Fruit fly (Drosophila melanogaster) whole organism, wandering third instar larva: ENCODE results near the gene fon.

Source experiments
- Abd-B ChIP-seq: fragments of >200 bp; optimal IDR thresholded peaks from 2 replicates; lab custom pipeline; 2017; ENCODE audit warnings: missing biosample characterization, missing genetic modification characterization
- CG32264 ChIP-seq: fragments of 200-800 bp; sonication (Bioruptor generic); optimal IDR thresholded peaks from 2 replicates; lab custom pipeline; 2016; ENCODE audit warnings: missing biosample characterization, missing genetic modification characterization
- CG9705 ChIP-seq: fragments of 200-800 bp; sonication (Bioruptor generic); optimal IDR thresholded peaks from 2 replicates; lab custom pipeline; 2018; ENCODE audit warnings: missing biosample characterization, mild to moderate bottlenecking, missing genetic modification characterization
- CrebA ChIP-seq: fragments of 200-800 bp; sonication (Bioruptor generic); optimal IDR thresholded peaks from 2 replicates; lab custom pipeline; 2016; ENCODE audit warnings: missing biosample characterization, mild to moderate bottlenecking, missing genetic modification characterization, borderline replicate concordance
- Dfd ChIP-seq: fragments of >200 bp; optimal IDR thresholded peaks from 2 replicates; lab custom pipeline; 2017; ENCODE audit warnings: missing biosample characterization, missing genetic modification characterization
- GATAd ChIP-seq: sonication (Bioruptor generic); optimal IDR thresholded peaks from 2 replicates; lab custom pipeline; 2016; ENCODE audit warnings: missing biosample characterization, missing genetic modification characterization
- HLH106 ChIP-seq: fragments of 200-800 bp; optimal IDR thresholded peaks from 3 replicates; lab custom pipeline; 2019; ENCODE audit warnings: missing biosample characterization, mild to moderate bottlenecking, missing genetic modification characterization, moderate library complexity
- Hr78 ChIP-seq: fragments of >200 bp; optimal IDR thresholded peaks from 2 replicates; lab custom pipeline; 2017; ENCODE audit warnings: missing biosample characterization, missing genetic modification characterization
- Hr83 ChIP-seq: fragments of 200-300 bp; sonication (Bioruptor generic); optimal IDR thresholded peaks from 2 replicates; lab custom pipeline; 2016; ENCODE audit warnings: missing biosample characterization, mild to moderate bottlenecking, missing genetic modification characterization, moderate library complexity; ENCODE audit not compliant: poor library complexity, severe bottlenecking
- Jra ChIP-seq: sonication (Bioruptor generic); optimal IDR thresholded peaks from 2 replicates; lab custom pipeline; 2016; ENCODE audit warnings: missing biosample characterization, missing genetic modification characterization
- Mio ChIP-seq: sonication (Bioruptor generic); optimal IDR thresholded peaks from 2 replicates; lab custom pipeline; 2016; ENCODE audit warnings: missing biosample characterization, missing genetic modification characterization
- Myc ChIP-seq: fragments of >200 bp; optimal IDR thresholded peaks from 2 replicates; lab custom pipeline; 2017
- N ChIP-seq: fragments of >200 bp; optimal IDR thresholded peaks from 2 replicates; lab custom pipeline; 2018; ENCODE audit warnings: missing biosample characterization, missing external identifiers, missing genetic modification characterization
- OdsH ChIP-seq: fragments of 200-800 bp; sonication (Bioruptor generic); optimal IDR thresholded peaks from 2 replicates; lab custom pipeline; 2016; ENCODE audit warnings: missing biosample characterization, mild to moderate bottlenecking, missing genetic modification characterization
- Rel ChIP-seq, 2 experiments: fragments of 200-800 bp; sonication (Bioruptor generic) in 1 of 2; optimal IDR thresholded peaks; 2 replicates in 1 of 2; 3 replicates in 1 of 2; lab custom pipeline; 2016 to 2019; ENCODE audit warnings: mild to moderate bottlenecking in 2 of 2, missing biosample characterization in 2 of 2, missing genetic modification characterization in 2 of 2, moderate library complexity in 1 of 2
- Sp1 ChIP-seq: fragments of 200-800 bp; sonication (Bioruptor generic); optimal IDR thresholded peaks from 3 replicates; lab custom pipeline; 2019; ENCODE audit warnings: missing biosample characterization, mild to moderate bottlenecking, missing genetic modification characterization, moderate library complexity
- Vsx2 ChIP-seq: fragments of 200-300, 225-300 bp; sonication (Bioruptor generic); optimal IDR thresholded peaks from 2 replicates; lab custom pipeline; 2018; ENCODE audit warnings: missing biosample characterization, missing genetic modification characterization; ENCODE audit not compliant: partially characterized antibody
- br ChIP-seq: fragments of 200-800 bp; sonication (Bioruptor generic); optimal IDR thresholded peaks from 2 replicates; lab custom pipeline; 2016; ENCODE audit warnings: missing biosample characterization, missing genetic modification characterization
- brk ChIP-seq: fragments of 200-800 bp; sonication (Bioruptor generic); optimal IDR thresholded peaks from 2 replicates; lab custom pipeline; 2016; ENCODE audit warnings: missing biosample characterization, mild to moderate bottlenecking, missing genetic modification characterization
- dl ChIP-seq, 2 experiments: fragments of 175-275, 200-275 bp in 1 of 2; fragments of 200-275 bp in 1 of 2; sonication (Bioruptor generic); optimal IDR thresholded peaks; lab custom pipeline; 2018; ENCODE audit warnings: mild to moderate bottlenecking in 2 of 2, missing biosample characterization in 2 of 2, missing genetic modification characterization in 2 of 2, moderate library complexity in 2 of 2; ENCODE audit not compliant: partially characterized antibody in 2 of 2, insufficient read depth in 1 of 2
- dmrt93B ChIP-seq: fragments of 200-800 bp; sonication (Bioruptor generic); optimal IDR thresholded peaks from 2 replicates; lab custom pipeline; 2018; ENCODE audit warnings: missing biosample characterization, mild to moderate bottlenecking, missing genetic modification characterization
- dsf ChIP-seq: sonication (Bioruptor generic); optimal IDR thresholded peaks from 2 replicates; lab custom pipeline; 2016; ENCODE audit warnings: missing biosample characterization, missing genetic modification characterization, borderline replicate concordance
- ey ChIP-seq: fragments of 200-800 bp; sonication (Bioruptor generic); optimal IDR thresholded peaks from 2 replicates; lab custom pipeline; 2016; ENCODE audit warnings: missing biosample characterization, missing genetic modification characterization
- foxo ChIP-seq, 2 experiments: fragments of 200-800 bp; sonication (Bioruptor generic); optimal IDR thresholded peaks; 2 replicates in 1 of 2; 3 replicates in 1 of 2; lab custom pipeline; 2016 to 2017; ENCODE audit warnings: missing biosample characterization in 2 of 2, missing genetic modification characterization in 2 of 2
- fru ChIP-seq: fragments of 200-800 bp; sonication (Bioruptor generic); optimal IDR thresholded peaks from 3 replicates; lab custom pipeline; 2016; ENCODE audit warnings: missing biosample characterization, mild to moderate bottlenecking, missing genetic modification characterization
- h ChIP-seq: fragments of 200-800 bp; sonication (Bioruptor generic); optimal IDR thresholded peaks from 3 replicates; lab custom pipeline; 2016; ENCODE audit warnings: missing biosample characterization, mild to moderate bottlenecking, missing genetic modification characterization
- jim ChIP-seq: fragments of 175-275, 200-325 bp; sonication (Bioruptor generic); optimal IDR thresholded peaks from 2 replicates; lab custom pipeline; 2016; ENCODE audit warnings: missing biosample characterization, mild to moderate bottlenecking, missing genetic modification characterization
- lola ChIP-seq: fragments of >200 bp; optimal IDR thresholded peaks from 2 replicates; lab custom pipeline; 2017; ENCODE audit warnings: missing biosample characterization, missing genetic modification characterization
- pan ChIP-seq: fragments of >200 bp; optimal IDR thresholded peaks from 2 replicates; lab custom pipeline; 2017
- psq ChIP-seq: fragments of 200-800 bp; sonication (Bioruptor generic); optimal IDR thresholded peaks from 3 replicates; lab custom pipeline; 2017; ENCODE audit warnings: missing biosample characterization, mild to moderate bottlenecking, missing genetic modification characterization, moderate library complexity
- rgr ChIP-seq: fragments of 200-800 bp; sonication (Bioruptor generic); optimal IDR thresholded peaks from 3 replicates; lab custom pipeline; 2016; ENCODE audit warnings: missing biosample characterization, mild to moderate bottlenecking, missing genetic modification characterization
- sv ChIP-seq: fragments of 200-800 bp; sonication (Bioruptor generic); optimal IDR thresholded peaks from 3 replicates; lab custom pipeline; 2016; ENCODE audit warnings: missing biosample characterization, missing genetic modification characterization
- tai ChIP-seq: sonication (Bioruptor generic); optimal IDR thresholded peaks from 2 replicates; lab custom pipeline; 2016; ENCODE audit warnings: missing biosample characterization, missing genetic modification characterization
- usp ChIP-seq: fragments of >200 bp; optimal IDR thresholded peaks from 2 replicates; lab custom pipeline; 2017; ENCODE audit warnings: missing biosample characterization, missing genetic modification characterization
- woc ChIP-seq: sonication (Bioruptor generic); optimal IDR thresholded peaks from 2 replicates; lab custom pipeline; 2016; ENCODE audit warnings: missing biosample characterization, mild to moderate bottlenecking, missing genetic modification characterization

Gene fon

DNA sequence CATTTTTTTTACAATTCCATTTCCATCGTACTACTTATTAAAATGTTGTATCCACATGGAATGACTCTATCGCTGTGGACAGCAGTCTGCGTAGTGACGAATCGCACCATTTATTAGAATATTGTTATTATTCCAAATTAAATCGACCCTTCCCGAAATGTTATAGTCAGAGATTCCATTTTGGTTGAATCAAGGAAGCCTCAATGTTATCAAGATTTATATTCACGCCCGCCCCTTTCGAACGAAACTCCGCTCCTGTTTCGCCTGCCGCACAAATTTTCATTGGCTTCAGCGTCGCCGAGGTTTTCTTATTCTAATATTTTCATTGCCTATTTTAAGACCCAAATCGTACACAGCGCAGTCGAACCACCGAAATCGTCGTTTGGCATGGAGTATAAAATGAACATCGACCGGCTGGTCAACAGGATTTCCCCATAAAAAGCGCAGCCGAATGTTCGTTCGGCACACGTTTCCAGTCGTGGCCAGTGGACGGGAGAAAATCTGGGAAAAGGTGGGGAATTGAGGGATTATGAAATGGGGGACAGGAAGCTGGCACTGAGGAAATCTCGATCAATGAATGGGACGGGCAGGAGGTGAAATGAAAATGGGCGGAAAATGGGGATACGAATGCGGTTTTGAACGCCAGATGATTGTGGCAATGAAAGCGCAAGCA, 19.8 kb upstream of the fon start:
- TF ChIP-seq GATAd (GFP tag; lab: Kevin White, UChicago) (no peak), tai (GFP tag; lab: Kevin White, UChicago) (no peak), Hr78 (GFP tag; lab: Kevin White, UChicago) (no peak), CG9705 (GFP tag; lab: Kevin White, UChicago) (no peak), CrebA (GFP tag; lab: Kevin White, UChicago) (no peak), Vsx2 (no peak), Myc (lab: Kevin White, UChicago) (no peak), Sp1 (GFP tag; lab: Kevin White, UChicago) (no peak), Dfd (GFP tag; lab: Kevin White, UChicago) (no peak), Mio (no peak), lola (no peak), jim (GFP tag; lab: Kevin White, UChicago) (no peak), woc (GFP tag; lab: Kevin White, UChicago) (no peak), dl (GFP tag; optimal IDR thresholded peaks at IDR 0.05; lab: Kevin White, UChicago; ENCODE audit: insufficient read depth in 1 of 2, partially characterized antibody in 2 of 2) (no peak), fru (GFP tag; lab: Kevin White, UChicago) (no peak), OdsH (no peak), usp (GFP tag; lab: Kevin White, UChicago) (no peak), Abd-B (no peak)

DNA sequence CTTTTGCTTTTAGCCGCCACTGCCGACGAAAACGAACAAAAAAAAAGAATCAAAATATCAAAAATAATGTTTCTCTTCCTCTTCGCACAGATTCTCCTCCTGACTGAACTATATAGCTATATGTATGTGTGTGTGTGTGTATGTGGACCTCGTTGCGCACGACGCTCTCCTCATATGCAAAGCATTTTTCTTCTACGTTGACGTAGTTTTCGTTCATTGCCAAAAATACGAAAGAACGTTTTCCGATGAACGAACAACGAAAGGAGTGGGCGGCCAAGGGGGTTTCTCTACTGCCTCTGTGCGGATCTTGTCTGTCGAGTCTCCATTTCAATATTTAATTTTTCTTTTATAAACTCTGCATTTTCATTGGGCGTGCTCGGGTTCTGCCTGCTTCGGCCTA, 18.8 kb upstream of the fon start:
- TF ChIP-seq Mio, result no peak
- TF ChIP-seq dmrt93B (GFP tag; lab: Kevin White, UChicago), result no peak
- no peak for TF ChIP-seq brk (GFP tag; lab: Kevin White, UChicago)
- TF ChIP-seq jim (GFP tag; lab: Kevin White, UChicago), result no peak
- TF ChIP-seq woc (GFP tag; lab: Kevin White, UChicago), result no peak
- TF ChIP-seq HLH106 (tag; lab: Kevin White, UChicago), result no peak
- no peak for TF ChIP-seq foxo (GFP tag; optimal IDR thresholded peaks at IDR 0.05; lab: Kevin White, UChicago)
- TF ChIP-seq sv (GFP tag; lab: Kevin White, UChicago), result no peak
- no peak for TF ChIP-seq dl (GFP tag; optimal IDR thresholded peaks at IDR 0.05; lab: Kevin White, UChicago; ENCODE audit: insufficient read depth in 1 of 2, partially characterized antibody in 2 of 2)
- TF ChIP-seq Rel (GFP tag; optimal IDR thresholded peaks at IDR 0.05; lab: Kevin White, UChicago), result no peak
- TF ChIP-seq Rel (tag; optimal IDR thresholded peaks at IDR 0.05; lab: Kevin White, UChicago), result no peak
- no peak for TF ChIP-seq dsf
- no peak for TF ChIP-seq h (GFP tag; lab: Kevin White, UChicago)
- no peak for TF ChIP-seq br (GFP tag; lab: Kevin White, UChicago)
- TF ChIP-seq Myc (lab: Kevin White, UChicago), result no peak
- TF ChIP-seq pan, result no peak
- no peak for TF ChIP-seq psq

DNA sequence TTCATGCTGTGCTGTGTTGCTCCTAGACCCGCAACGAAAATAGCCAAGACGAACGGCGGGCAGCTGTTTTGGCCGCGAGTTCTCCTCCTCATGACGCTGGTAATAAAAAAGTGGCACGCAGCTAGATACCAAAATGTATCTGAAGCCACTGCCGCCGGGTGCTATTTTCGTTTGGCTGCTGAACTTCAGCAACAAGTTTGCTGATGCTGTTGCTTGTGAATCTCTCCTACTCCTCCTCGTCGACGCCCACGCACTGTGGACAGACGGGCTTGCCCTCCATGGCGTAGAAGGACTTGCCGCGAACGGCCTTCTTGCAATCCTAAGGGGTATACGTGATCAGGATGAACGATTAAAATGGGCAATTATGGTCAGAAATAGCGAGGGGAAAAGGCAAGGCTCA, 17.4 kb upstream of the fon start:
- no peak for TF ChIP-seq woc (GFP tag; lab: Kevin White, UChicago)
- no peak for TF ChIP-seq pan
- TF ChIP-seq Abd-B, result no peak
- TF ChIP-seq fru (GFP tag; lab: Kevin White, UChicago), result no peak
- no peak for TF ChIP-seq CG32264 (GFP tag; lab: Kevin White, UChicago)
- no peak for TF ChIP-seq dmrt93B (GFP tag; lab: Kevin White, UChicago)
- TF ChIP-seq HLH106 (tag; lab: Kevin White, UChicago), result no peak
- TF ChIP-seq rgr (GFP tag; lab: Kevin White, UChicago), result no peak
- TF ChIP-seq OdsH, result no peak
- no peak for TF ChIP-seq usp (GFP tag; lab: Kevin White, UChicago)
- no peak for TF ChIP-seq Mio
- TF ChIP-seq N (GFP tag; lab: Kevin White, UChicago), result no peak

DNA sequence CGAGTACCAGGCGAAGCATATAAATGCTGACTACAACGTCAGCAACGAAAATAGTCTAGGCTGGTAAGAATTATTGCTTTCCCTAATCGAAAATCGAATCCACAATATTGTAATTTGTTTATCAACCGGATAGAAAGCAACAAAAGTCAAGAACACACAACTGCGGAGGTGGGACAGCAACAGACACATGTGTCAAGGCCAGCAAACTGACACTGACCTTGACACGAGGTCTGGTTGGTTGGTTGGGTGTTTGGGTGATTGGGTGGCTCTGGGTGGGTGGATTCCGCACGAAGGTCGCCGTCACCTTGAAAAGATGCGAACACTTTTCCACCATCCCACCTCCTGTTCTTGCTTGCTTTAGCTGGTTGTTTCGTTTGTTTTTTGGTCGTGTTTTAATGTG, 16.7 kb upstream of the fon start:
- no peak for TF ChIP-seq Jra (GFP tag; lab: Kevin White, UChicago)
- no peak for TF ChIP-seq pan
- no peak for TF ChIP-seq Hr83 (GFP tag; lab: Kevin White, UChicago)
- TF ChIP-seq CrebA (GFP tag; lab: Kevin White, UChicago), result no peak
- no peak for TF ChIP-seq sv (GFP tag; lab: Kevin White, UChicago)
- TF ChIP-seq usp (GFP tag; lab: Kevin White, UChicago), result no peak
- no peak for TF ChIP-seq rgr (GFP tag; lab: Kevin White, UChicago)
- TF ChIP-seq ey (GFP tag; lab: Kevin White, UChicago), result no peak
- no peak for TF ChIP-seq OdsH
- no peak for TF ChIP-seq br (GFP tag; lab: Kevin White, UChicago)
